Worm (Caenorhabditis elegans) whole organism, young adult: ENCODE results near the gene npr-31.

Experiments used
- bed-1 ChIP-seq: fragments of 200-800 bp; sonication (Bioruptor generic); IDR thresholded peaks from 2 replicates; pipeline ENCODE4 v1.3.6; 2022; ENCODE audit warnings: missing genetic modification reagents, missing genetic modification characterization, missing compliant biosample characterization
- chd-7 ChIP-seq: sonication (generic microtip); optimal IDR thresholded peaks from 2 replicates; lab custom pipeline; 2016; ENCODE audit warnings: mild to moderate bottlenecking, missing genetic modification characterization, moderate library complexity, missing compliant biosample characterization
- dpl-1 ChIP-seq: fragments of 150-350 bp; optimal IDR thresholded peaks from 2 replicates; lab custom pipeline; 2014; ENCODE audit warnings: missing biosample characterization, missing genetic modification reagents, missing genetic modification characterization
- lin-54 ChIP-seq: fragments of 200-800 bp; sonication (Bioruptor generic); optimal IDR thresholded peaks from 2 replicates; lab custom pipeline; 2018; ENCODE audit warnings: mild to moderate bottlenecking, missing genetic modification characterization, missing compliant biosample characterization
- snpc-4 ChIP-seq, 5 experiments: fragments of 150-350 bp in 1 of 5; sonication (generic microtip) in 4 of 5; optimal IDR thresholded peaks; 2 replicates each; lab custom pipeline; 2014 to 2018; ENCODE audit warnings: missing genetic modification characterization in 5 of 5, missing biosample characterization in 3 of 5, antibody characterized with exemption in 2 of 5, mild to moderate bottlenecking in 2 of 5, missing compliant biosample characterization in 2 of 5, missing genotype in 2 of 5, moderate library complexity in 2 of 5, missing genetic modification reagents in 1 of 5
- unc-62 ChIP-seq: fragments of 150-350 bp; optimal IDR thresholded peaks from 2 replicates; lab custom pipeline; 2014; ENCODE audit warnings: missing biosample characterization, missing genetic modification reagents, missing genetic modification characterization

DNA sequence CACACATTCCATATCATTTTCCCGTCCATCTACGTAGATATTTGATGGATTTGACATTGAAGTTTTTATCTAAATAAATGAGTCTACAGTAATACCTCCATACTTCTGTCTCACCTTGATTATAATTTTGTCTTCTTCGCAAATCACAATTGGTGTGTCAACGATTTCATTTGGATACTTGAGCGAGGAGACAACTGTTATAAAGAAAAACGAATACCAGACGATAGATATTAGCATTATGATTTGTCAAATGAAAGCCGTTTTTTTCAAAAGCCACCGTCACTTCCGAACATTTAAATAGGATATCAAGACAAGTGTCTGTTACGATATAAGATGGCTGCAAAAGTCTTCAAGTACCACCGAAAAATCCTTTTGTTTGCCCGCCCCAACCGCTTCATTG is 28.8 kb upstream of the npr-31 start, which contains the start of gene cutl-5:
- TF ChIP-seq unc-62 (GFP tag; lab: Kevin White, UChicago) (no peak), lin-54 (GFP tag; lab: Kevin White, UChicago) (no peak), bed-1 (no peak), snpc-4 (GFP tag; optimal IDR thresholded peaks at IDR 0.05; lab: Kevin White, UChicago) (no peak), snpc-4 (tag; optimal IDR thresholded peaks at IDR 0.05; lab: Kevin White, UChicago) (no peak), dpl-1 (GFP tag; lab: Kevin White, UChicago) (no peak), chd-7 (tag; lab: Kevin White, UChicago) (no peak)
